Fruit fly (Drosophila melanogaster) Kc167 (cell line): Measurements from ENCODE around the gene Fer3.

ENCODE experiments used
- Myc ChIP-seq: fragments of >200 bp; optimal IDR thresholded peaks from 2 replicates; lab custom pipeline; 2017; ENCODE audit warnings: missing external identifiers
- Sin3A ChIP-seq: fragments of >200 bp; optimal IDR thresholded peaks from 2 replicates; lab custom pipeline; 2018; ENCODE audit warnings: missing external identifiers
- h ChIP-seq: fragments of >200 bp; optimal IDR thresholded peaks from 3 replicates; lab custom pipeline; 2018; ENCODE audit warnings: missing external identifiers
- insv ChIP-seq: fragments of >200 bp; optimal IDR thresholded peaks from 3 replicates; lab custom pipeline; 2018; ENCODE audit warnings: missing external identifiers
- psq ChIP-seq: fragments of >200 bp; optimal IDR thresholded peaks from 2 replicates; lab custom pipeline; 2017; ENCODE audit warnings: missing external identifiers
- ttk ChIP-seq: sonication (Bioruptor generic); optimal IDR thresholded peaks from 2 replicates; lab custom pipeline; 2017; ENCODE audit warnings: missing external identifiers

The Fer3 gene

dm6 chr3R:11689900-11690299 is 4.2 kb downstream of the Fer3 start, which contains the start of gene CG6908:
CG6908 (minus strand) TSS chr3R:11690051.
- TF ChIP-seq psq (lab: Kevin White, UChicago) = no peak
- no peak for TF ChIP-seq insv (lab: Kevin White, UChicago)
- no peak for TF ChIP-seq h (lab: Kevin White, UChicago)
- no peak for TF ChIP-seq Myc (lab: Kevin White, UChicago)
- no peak for TF ChIP-seq Sin3A (lab: Kevin White, UChicago)
- no peak for TF ChIP-seq ttk (lab: Kevin White, UChicago)

- TF ChIP-seq psq (lab: Kevin White, UChicago) (no peak), h (lab: Kevin White, UChicago) (no peak), Myc (lab: Kevin White, UChicago) (no peak), insv (lab: Kevin White, UChicago) (no peak), Sin3A (lab: Kevin White, UChicago) (no peak), ttk (lab: Kevin White, UChicago) (no peak)
Observed at dm6 chr3R:11688055-11688454, 6.1 kb downstream of the Fer3 start, which contains the start of gene CG6834. CG6834 (minus strand) TSS chr3R:11688133.

dm6 chr3R:11684316-11684715 is 9.8 kb downstream of the Fer3 start, which contains the start of gene CG6830:
CG6830 (minus strand) TSS chr3R:11684342.
- TF ChIP-seq Myc (lab: Kevin White, UChicago) (no peak), Sin3A (lab: Kevin White, UChicago) (no peak), ttk (lab: Kevin White, UChicago) (no peak)

dm6 chr3R:11683675-11684074 is 10.4 kb downstream of the Fer3 start:
- no peak for TF ChIP-seq h (lab: Kevin White, UChicago)
- no peak for TF ChIP-seq Sin3A (lab: Kevin White, UChicago)
- no peak for TF ChIP-seq psq (lab: Kevin White, UChicago)
- TF ChIP-seq insv (lab: Kevin White, UChicago) = no peak
- no peak for TF ChIP-seq Myc (lab: Kevin White, UChicago)
- no peak for TF ChIP-seq ttk (lab: Kevin White, UChicago)

- TF ChIP-seq insv (lab: Kevin White, UChicago) = no peak
- no peak for TF ChIP-seq psq (lab: Kevin White, UChicago)
Observed at dm6 chr3R:11679513-11679912, 14.6 kb downstream of the Fer3 start, which contains the start of the genes Taf12 and Ho. Taf12 (minus strand) TSS chr3R:11679690. Ho (plus strand) TSS chr3R:11679743.

- TF ChIP-seq insv (lab: Kevin White, UChicago) (no peak), h (lab: Kevin White, UChicago) (no peak), psq (lab: Kevin White, UChicago) (no peak), Sin3A (lab: Kevin White, UChicago) (no peak), Myc (lab: Kevin White, UChicago) (no peak)
Observed at dm6 chr3R:11678016-11678415, 16.1 kb downstream of the Fer3 start, which contains the start of gene CG18476. CG18476 (minus strand) TSS chr3R:11678116.

dm6 chr3R:11673955-11674663 is 20.0 kb downstream of the Fer3 start, which contains the start of gene CG14715:
CG14715 (plus strand) TSS chr3R:11674221.
- TF ChIP-seq ttk (lab: Kevin White, UChicago) = no peak
- TF ChIP-seq psq (lab: Kevin White, UChicago) = no peak
- no peak for TF ChIP-seq insv (lab: Kevin White, UChicago)
- no peak for TF ChIP-seq Sin3A (lab: Kevin White, UChicago)
- TF ChIP-seq h (lab: Kevin White, UChicago) = no peak
- TF ChIP-seq Myc (lab: Kevin White, UChicago) = no peak

dm6 chr3R:11671784-11672183 is 22.3 kb downstream of the Fer3 start:
- no peak for TF ChIP-seq h (lab: Kevin White, UChicago)
- no peak for TF ChIP-seq ttk (lab: Kevin White, UChicago)
- no peak for TF ChIP-seq Sin3A (lab: Kevin White, UChicago)
- TF ChIP-seq psq (lab: Kevin White, UChicago) = no peak
- TF ChIP-seq insv (lab: Kevin White, UChicago) = no peak
- no peak for TF ChIP-seq Myc (lab: Kevin White, UChicago)

- TF ChIP-seq ttk (lab: Kevin White, UChicago) (no peak), psq (lab: Kevin White, UChicago) (no peak), Myc (lab: Kevin White, UChicago) (no peak), Sin3A (lab: Kevin White, UChicago) (no peak)
Observed at dm6 chr3R:11670888-11671287, 23.2 kb downstream of the Fer3 start.

dm6 chr3R:11669954-11670347 is 24.2 kb downstream of the Fer3 start:
- TF ChIP-seq Myc (lab: Kevin White, UChicago) (no peak), insv (lab: Kevin White, UChicago) (no peak), psq (lab: Kevin White, UChicago) (no peak), Sin3A (lab: Kevin White, UChicago) (no peak)

- no peak for TF ChIP-seq Myc (lab: Kevin White, UChicago)
- TF ChIP-seq psq (lab: Kevin White, UChicago) = no peak
- no peak for TF ChIP-seq h (lab: Kevin White, UChicago)
- TF ChIP-seq Sin3A (lab: Kevin White, UChicago) = no peak
- no peak for TF ChIP-seq ttk (lab: Kevin White, UChicago)
- TF ChIP-seq insv (lab: Kevin White, UChicago) = no peak
Observed at dm6 chr3R:11669017-11669953, 24.8 kb downstream of the Fer3 start.
